Worm (Caenorhabditis elegans) whole organism, early embryonic: ENCODE data around the gene R09A8.5.

ENCODE experiments used
- B0310.2 ChIP-seq: sonication (generic microtip); optimal IDR thresholded peaks from 2 replicates; lab custom pipeline; 2016; ENCODE audit warnings: mild to moderate bottlenecking, missing genetic modification characterization, missing compliant biosample characterization
- F13C5.2 ChIP-seq: sonication (generic microtip); optimal IDR thresholded peaks from 2 replicates; lab custom pipeline; 2017; ENCODE audit warnings: mild to moderate bottlenecking, missing genetic modification characterization, inconsistent platforms, missing compliant biosample characterization
- aly-1 ChIP-seq: sonication (generic microtip); optimal IDR thresholded peaks from 2 replicates; lab custom pipeline; 2016; ENCODE audit warnings: missing genetic modification characterization, missing compliant biosample characterization
- ama-1 ChIP-seq: fragments of 150-350 bp; optimal IDR thresholded peaks from 2 replicates; lab custom pipeline; 2014
- flt-1 ChIP-seq: fragments of 200-800 bp; sonication (Bioruptor generic); IDR thresholded peaks from 2 replicates; pipeline ENCODE4 v1.3.6; 2022; ENCODE audit warnings: missing genetic modification characterization, missing compliant biosample characterization
- hmbx-1 ChIP-seq: sonication (generic microtip); optimal IDR thresholded peaks from 2 replicates; lab custom pipeline; 2016; ENCODE audit warnings: mild to moderate bottlenecking, missing genetic modification characterization, missing compliant biosample characterization
- tbx-11 ChIP-seq: fragments of 200-800 bp; sonication (Bioruptor generic); IDR thresholded peaks from 2 replicates; pipeline ENCODE4 v1.3.6; 2022; ENCODE audit warnings: missing genetic modification characterization, missing compliant biosample characterization
- tbx-37 ChIP-seq: fragments of 200-800 bp; sonication (Bioruptor generic); conservative IDR thresholded peaks from 2 replicates; pipeline ENCODE4 v1.3.6; 2022; ENCODE audit warnings: missing genetic modification reagents, missing genetic modification characterization, missing compliant biosample characterization

DNA sequence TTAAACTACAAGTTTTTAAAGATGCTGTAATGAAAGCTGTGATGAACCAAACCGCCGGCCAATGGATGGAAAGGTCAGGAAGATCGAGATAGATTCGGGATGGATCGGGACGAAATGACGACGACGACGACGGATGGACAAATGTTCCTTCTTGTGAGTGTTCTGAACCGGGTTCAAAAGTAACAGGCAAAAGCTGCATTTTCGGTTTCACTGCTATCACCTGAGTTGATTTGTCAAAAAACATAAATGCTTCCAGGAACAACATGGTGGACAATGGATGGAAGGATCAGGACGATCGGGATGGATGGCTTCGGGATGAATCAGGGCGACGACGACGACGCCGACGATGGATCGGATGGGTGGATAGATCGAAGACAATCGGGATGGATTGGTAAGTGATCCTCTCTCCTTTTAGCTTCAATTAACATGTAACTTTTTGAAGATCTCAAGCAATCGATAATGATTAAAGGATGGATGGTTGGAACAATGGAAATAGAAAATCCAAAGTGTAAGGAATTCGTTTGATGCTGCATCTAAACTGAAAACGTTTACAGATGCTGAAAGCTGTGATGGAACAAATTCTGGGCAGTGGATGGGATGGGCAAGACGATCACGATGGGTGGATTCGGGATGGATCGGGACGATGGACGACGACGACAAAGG, 36.9 kb downstream of the R09A8.5 start, which contains the start of the genes T24D5.6 and R09A8.9:
- no peak for TF ChIP-seq F13C5.2
- TF ChIP-seq B0310.2 = no peak
- no peak for TF ChIP-seq hmbx-1
- TF ChIP-seq ama-1 (lab: Kevin White, UChicago) = no peak
- TF ChIP-seq aly-1 = no peak
- TF ChIP-seq flt-1 (GFP tag; lab: Robert Waterston, UW) = no peak
- no peak for TF ChIP-seq tbx-11 (GFP tag; lab: Robert Waterston, UW)
- TF ChIP-seq tbx-37 (GFP tag; lab: Robert Waterston, UW) = no peak
